Worm (Caenorhabditis elegans) whole organism, mixed stage, embryonic: ENCODE measurements around the gene mep-1.

Source experiments
- elt-1 ChIP-seq: sonication (generic microtip); optimal IDR thresholded peaks from 2 replicates; lab custom pipeline; 2017; ENCODE audit warnings: missing genetic modification characterization, mild to moderate bottlenecking, missing compliant biosample characterization, antibody characterized with exemption, moderate library complexity, borderline replicate concordance; ENCODE audit not compliant: insufficient read depth
- elt-3 ChIP-seq: fragments of 150-350 bp; optimal IDR thresholded peaks from 2 replicates; lab custom pipeline; 2014; ENCODE audit warnings: missing biosample characterization, missing genetic modification characterization
- mep-1 ChIP-seq: fragments of 150-350 bp; optimal IDR thresholded peaks from 2 replicates; lab custom pipeline; 2017; ENCODE audit warnings: missing biosample characterization, missing genetic modification reagents, missing genetic modification characterization, inconsistent platforms
- pha-4 ChIP-seq: fragments of 150-350 bp; optimal IDR thresholded peaks from 2 replicates; lab custom pipeline; 2018; ENCODE audit warnings: missing biosample characterization, missing genetic modification reagents, missing genetic modification characterization
- snpc-4 ChIP-seq: fragments of 150-350 bp; optimal IDR thresholded peaks from 2 replicates; lab custom pipeline; 2014; ENCODE audit warnings: missing biosample characterization, missing genetic modification characterization
- unc-62 ChIP-seq: fragments of 150-350 bp; optimal IDR thresholded peaks from 2 replicates; lab custom pipeline; 2014; ENCODE audit warnings: missing biosample characterization, missing genetic modification reagents, missing genetic modification characterization
- ztf-11 ChIP-seq: fragments of 150-350 bp; optimal IDR thresholded peaks from 2 replicates; lab custom pipeline; 2014; ENCODE audit warnings: missing biosample characterization, missing genetic modification characterization

DNA sequence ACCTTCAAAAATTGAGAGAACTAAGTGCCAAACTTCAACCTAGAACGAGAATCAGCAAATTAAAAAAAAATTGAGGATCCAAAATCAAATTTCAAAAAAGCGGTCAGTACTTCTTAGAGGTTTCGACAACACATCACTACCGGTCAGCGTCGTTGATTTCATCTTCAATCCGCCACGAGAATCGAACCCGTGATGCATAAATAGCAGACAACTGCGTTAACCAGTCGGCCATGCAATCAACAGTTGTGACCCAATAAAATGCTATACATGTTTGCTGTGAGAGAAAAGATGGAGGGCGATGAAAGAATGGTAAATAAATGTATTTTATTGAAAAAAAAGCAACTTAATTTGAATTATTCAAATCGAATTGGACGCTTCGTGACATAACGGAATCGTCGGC lies 25.3 kb downstream of the mep-1 start:
- TF ChIP-seq snpc-4 (tag; lab: Kevin White, UChicago) = no peak
- TF ChIP-seq mep-1 (tag; lab: Kevin White, UChicago) = peak; percentile 79
- peak; percentile 28 for TF ChIP-seq pha-4 (tag; lab: Kevin White, UChicago)
- peak; percentile 61 for TF ChIP-seq unc-62 (GFP tag; lab: Kevin White, UChicago)
- TF ChIP-seq ztf-11 (tag; lab: Kevin White, UChicago) = peak; percentile 57
- TF ChIP-seq elt-3 (tag; lab: Kevin White, UChicago) = no peak
- TF ChIP-seq elt-1 (tag; lab: Kevin White, UChicago) = no peak
